Fruit fly (Drosophila melanogaster): ENCODE measurements around the gene CG1637.

DNA sequence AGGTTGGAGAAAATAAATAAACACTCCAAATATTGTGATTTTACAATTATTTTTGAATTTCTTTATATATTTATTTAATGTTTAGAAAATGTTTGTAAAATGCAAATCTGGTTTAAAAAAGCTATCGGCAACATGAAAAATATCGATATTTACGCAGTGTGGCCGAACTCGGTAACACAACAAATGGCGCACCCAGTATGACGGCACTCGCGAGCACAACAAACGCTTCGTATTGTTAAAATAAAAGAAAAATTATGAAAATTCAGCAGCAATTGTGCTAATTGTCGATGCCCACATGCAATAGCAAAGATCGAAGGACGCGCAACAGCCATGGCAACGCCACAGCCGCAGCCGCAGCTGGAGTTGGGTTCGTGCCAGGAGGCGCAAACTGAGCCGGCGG, 29.1 kb downstream of the CG1637 start, which contains the start of gene CG2202:
- no peak for TF ChIP-seq h (optimal IDR thresholded peaks at IDR 0.05)
- no peak for TF ChIP-seq insv (optimal IDR thresholded peaks at IDR 0.05)
- TF ChIP-seq Myc (optimal IDR thresholded peaks at IDR 0.05): no peak
